Worm (Caenorhabditis elegans) whole organism, L2 larva: ENCODE results near the gene cyk-1.

Source experiments
- ama-1 ChIP-seq: fragments of 150-350 bp; optimal IDR thresholded peaks from 2 replicates; lab custom pipeline; 2018; ENCODE audit warnings: inconsistent platforms
- egl-27 ChIP-seq: sonication (generic microtip); optimal IDR thresholded peaks from 3 replicates; lab custom pipeline; 2017; ENCODE audit warnings: missing biosample characterization, missing genetic modification reagents, missing genetic modification characterization
- elt-3 ChIP-seq: sonication (generic microtip); optimal IDR thresholded peaks from 2 replicates; lab custom pipeline; 2017; ENCODE audit warnings: missing biosample characterization, missing genetic modification characterization
- lin-13 ChIP-seq: fragments of 150-350 bp; optimal IDR thresholded peaks from 2 replicates; lab custom pipeline; 2014; ENCODE audit warnings: missing biosample characterization, missing genetic modification reagents, missing genetic modification characterization
- lsy-2 ChIP-seq, 2 experiments: fragments of 150-350 bp in 1 of 2; sonication (generic microtip) in 1 of 2; optimal IDR thresholded peaks; 2 replicates each; lab custom pipeline; 2014 to 2017; ENCODE audit warnings: missing biosample characterization in 2 of 2, missing genetic modification characterization in 2 of 2
- nhr-129 ChIP-seq: fragments of 150-350 bp; optimal IDR thresholded peaks from 2 replicates; lab custom pipeline; 2014; ENCODE audit warnings: missing biosample characterization, missing genetic modification characterization
- nhr-23 ChIP-seq: fragments of 150-350 bp; optimal IDR thresholded peaks from 2 replicates; lab custom pipeline; 2014; ENCODE audit warnings: missing biosample characterization, missing genetic modification reagents, missing genetic modification characterization
- nhr-237 ChIP-seq: fragments of 150-350 bp; optimal IDR thresholded peaks from 2 replicates; lab custom pipeline; 2014; ENCODE audit warnings: missing biosample characterization, missing genetic modification characterization
- nhr-77 ChIP-seq: fragments of 150-350 bp; optimal IDR thresholded peaks from 2 replicates; lab custom pipeline; 2014; ENCODE audit warnings: missing biosample characterization, missing genetic modification characterization
- snpc-4 ChIP-seq: fragments of 150-350 bp; optimal IDR thresholded peaks from 2 replicates; lab custom pipeline; 2014; ENCODE audit warnings: missing biosample characterization, missing genetic modification characterization
- unc-39 ChIP-seq: fragments of 150-350 bp; optimal IDR thresholded peaks from 2 replicates; lab custom pipeline; 2014; ENCODE audit warnings: missing biosample characterization, missing genetic modification characterization
- zag-1 ChIP-seq: fragments of 150-350 bp; optimal IDR thresholded peaks from 2 replicates; lab custom pipeline; 2014; ENCODE audit warnings: missing biosample characterization, missing genetic modification characterization
- ztf-11 ChIP-seq: sonication (generic microtip); optimal IDR thresholded peaks from 2 replicates; lab custom pipeline; 2017; ENCODE audit warnings: missing biosample characterization, missing genetic modification characterization

DNA sequence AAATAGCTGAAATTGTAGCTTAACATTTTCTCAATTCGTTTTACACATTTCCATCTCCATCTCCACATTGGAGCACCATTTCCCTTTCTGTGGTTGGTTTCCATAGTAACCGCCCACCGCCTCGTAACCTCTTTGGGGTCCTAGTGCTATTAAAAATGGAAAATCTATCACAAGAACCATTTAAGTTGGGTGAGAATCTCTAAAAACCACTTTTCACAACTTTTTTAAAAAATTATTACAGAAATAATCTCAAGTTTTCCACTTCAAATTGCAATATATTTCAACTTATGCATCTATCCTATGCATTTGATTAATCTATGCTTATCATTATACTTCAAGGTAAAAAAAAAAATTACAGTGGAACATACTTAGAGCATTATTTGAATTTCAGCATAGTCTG is 41.0 kb upstream of the cyk-1 start, which contains the start of gene tmem-17:
- no peak for TF ChIP-seq elt-3 (tag; lab: Kevin White, UChicago)
- TF ChIP-seq lin-13 (GFP tag; lab: Kevin White, UChicago), result no peak
- TF ChIP-seq nhr-237 (tag; lab: Kevin White, UChicago), result no peak
- TF ChIP-seq ztf-11 (tag; lab: Kevin White, UChicago), result no peak
- no peak for TF ChIP-seq snpc-4 (tag; lab: Kevin White, UChicago)
- no peak for TF ChIP-seq nhr-129 (tag; lab: Kevin White, UChicago)
- no peak for TF ChIP-seq egl-27 (tag; lab: Kevin White, UChicago)
- no peak for TF ChIP-seq ama-1 (lab: Kevin White, UChicago)
- no peak for TF ChIP-seq nhr-23 (tag; lab: Kevin White, UChicago)
- TF ChIP-seq lsy-2 (tag; optimal IDR thresholded peaks at IDR 0.05; lab: Kevin White, UChicago), result no peak
- TF ChIP-seq unc-39 (tag; lab: Kevin White, UChicago), result no peak
- no peak for TF ChIP-seq zag-1 (tag; lab: Kevin White, UChicago)
- TF ChIP-seq nhr-77 (tag; lab: Kevin White, UChicago), result no peak
